Fruit fly (Drosophila melanogaster) whole organism, embryonic: Measurements from ENCODE around the gene CG9328.

ENCODE experiments used
- ATbp ChIP-seq: fragments of 200-800 bp; sonication (Bioruptor generic); optimal IDR thresholded peaks from 2 replicates; lab custom pipeline; 2017; ENCODE audit warnings: missing biosample characterization, mild to moderate bottlenecking, missing genetic modification characterization, missing genetic modification reagents
- Blimp-1 ChIP-seq: fragments of 200-800 bp; sonication (Bioruptor generic); optimal IDR thresholded peaks from 3 replicates; lab custom pipeline; 2018; ENCODE audit warnings: missing biosample characterization, missing genetic modification characterization, mild to moderate bottlenecking, moderate library complexity, missing genetic modification reagents
- CG10462 ChIP-seq: fragments of 200-800 bp; sonication (Bioruptor generic); optimal IDR thresholded peaks from 2 replicates; lab custom pipeline; 2016; ENCODE audit warnings: missing biosample characterization, missing genetic modification characterization
- CG11696 ChIP-seq: fragments of 200-800 bp; sonication (Bioruptor generic); IDR thresholded peaks from 2 replicates; pipeline ENCODE4 v1.3.6; 2022; ENCODE audit warnings: missing biosample characterization, missing genetic modification characterization
- CG13287 ChIP-seq: fragments of 200-800 bp; sonication (Bioruptor generic); IDR thresholded peaks from 2 replicates; pipeline ENCODE4 v1.3.6; 2022; ENCODE audit warnings: missing biosample characterization, missing genetic modification characterization; ENCODE audit not compliant: partially characterized antibody
- CG14860 ChIP-seq: fragments of 200-800 bp; sonication (Bioruptor generic); IDR thresholded peaks from 3 replicates; pipeline ENCODE4 v1.3.6; 2022; ENCODE audit warnings: missing biosample characterization, missing genetic modification characterization; ENCODE audit not compliant: partially characterized antibody
- CG18619 ChIP-seq: fragments of 200-800 bp; sonication (Bioruptor generic); optimal IDR thresholded peaks from 3 replicates; lab custom pipeline; 2017; ENCODE audit warnings: missing biosample characterization, mild to moderate bottlenecking, missing genetic modification characterization
- CG30020 ChIP-seq: fragments of 200-800 bp; optimal IDR thresholded peaks from 2 replicates; lab custom pipeline; 2019; ENCODE audit warnings: missing biosample characterization, mild to moderate bottlenecking, missing genetic modification characterization, moderate library complexity
- CG32772 ChIP-seq: fragments of 200-800 bp; sonication (Bioruptor generic); IDR thresholded peaks from 2 replicates; pipeline ENCODE4 v1.3.6; 2022; ENCODE audit warnings: missing biosample characterization, missing genetic modification characterization
- CG5953 ChIP-seq: fragments of 200-800 bp; sonication (Bioruptor generic); IDR thresholded peaks from 2 replicates; pipeline ENCODE4 v1.3.6; 2022; ENCODE audit warnings: missing biosample characterization, missing genetic modification characterization
- CG7928 ChIP-seq: fragments of 200-800 bp; sonication (Bioruptor generic); optimal IDR thresholded peaks from 2 replicates; lab custom pipeline; 2017; ENCODE audit warnings: missing biosample characterization, mild to moderate bottlenecking, missing genetic modification characterization
- CG8478 ChIP-seq: fragments of >200 bp; optimal IDR thresholded peaks from 2 replicates; lab custom pipeline; 2018
- CG9876 ChIP-seq: fragments of 200-800 bp; sonication (Bioruptor generic); optimal IDR thresholded peaks from 2 replicates; lab custom pipeline; 2016; ENCODE audit warnings: missing biosample characterization, missing genetic modification characterization
- CG9932 ChIP-seq: fragments of 200-800 bp; sonication (Bioruptor generic); IDR thresholded peaks from 2 replicates; pipeline ENCODE4 v1.3.6; 2022; ENCODE audit warnings: missing biosample characterization, missing genetic modification characterization
- Dad ChIP-seq: fragments of 200-800 bp; sonication (Bioruptor generic); optimal IDR thresholded peaks from 3 replicates; lab custom pipeline; 2016; ENCODE audit warnings: missing biosample characterization, missing genetic modification characterization
- Dref ChIP-seq: fragments of 200-800 bp; sonication (Bioruptor generic); IDR thresholded peaks from 2 replicates; pipeline ENCODE4 v1.3.6; 2022; ENCODE audit warnings: missing biosample characterization, missing genetic modification characterization
- Eip74EF ChIP-seq, 2 experiments: fragments of 200-800 bp in 1 of 2; fragments of >200 bp in 1 of 2; sonication (Bioruptor generic) in 1 of 2; optimal IDR thresholded peaks; 2 replicates each; lab custom pipeline; 2017 to 2019; ENCODE audit warnings: missing biosample characterization in 2 of 2, missing genetic modification characterization in 2 of 2, mild to moderate bottlenecking in 1 of 2, moderate library complexity in 1 of 2
- H2.0 ChIP-seq: fragments of 200-800 bp; sonication (Bioruptor generic); IDR thresholded peaks from 2 replicates; pipeline ENCODE4 v1.3.6; 2022; ENCODE audit warnings: missing biosample characterization, missing genetic modification characterization
- Hey ChIP-seq: fragments of 200-800 bp; sonication (Bioruptor generic); optimal IDR thresholded peaks from 3 replicates; lab custom pipeline; 2018; ENCODE audit warnings: missing biosample characterization, mild to moderate bottlenecking, missing genetic modification characterization
- HmgZ ChIP-seq: fragments of 200-800 bp; sonication (Bioruptor generic); optimal IDR thresholded peaks from 2 replicates; lab custom pipeline; 2018; ENCODE audit warnings: missing biosample characterization, mild to moderate bottlenecking, missing genetic modification characterization
- Lhr ChIP-seq: fragments of 200-800 bp; sonication (Bioruptor generic); optimal IDR thresholded peaks from 3 replicates; lab custom pipeline; 2017; ENCODE audit warnings: mild to moderate bottlenecking, missing biosample characterization, missing genetic modification reagents, missing genetic modification characterization
- MTF-1 ChIP-seq: fragments of 200-800 bp; sonication (Bioruptor generic); optimal IDR thresholded peaks from 2 replicates; lab custom pipeline; 2018; ENCODE audit warnings: missing biosample characterization, mild to moderate bottlenecking, missing genetic modification characterization, borderline replicate concordance
- Pdp1 ChIP-seq, 2 experiments: fragments of 200-800 bp; sonication (Bioruptor generic); optimal IDR thresholded peaks; 3 replicates each; lab custom pipeline; 2016; ENCODE audit warnings: missing biosample characterization in 2 of 2, missing genetic modification characterization in 2 of 2, mild to moderate bottlenecking in 1 of 2, moderate library complexity in 1 of 2
- Ptx1 ChIP-seq: fragments of 200-800 bp; sonication (Bioruptor generic); IDR thresholded peaks from 2 replicates; pipeline ENCODE4 v1.3.6; 2022; ENCODE audit warnings: missing biosample characterization, missing genetic modification characterization
- Rfx ChIP-seq: fragments of 200-800 bp; sonication (Bioruptor generic); IDR thresholded peaks from 2 replicates; pipeline ENCODE4 v1.3.6; 2022; ENCODE audit warnings: missing biosample characterization, missing genetic modification characterization
- bbx ChIP-seq: fragments of 200-800 bp; sonication (Bioruptor generic); IDR thresholded peaks from 2 replicates; pipeline ENCODE4 v1.3.6; 2022; ENCODE audit warnings: missing biosample characterization, missing genetic modification characterization; ENCODE audit not compliant: partially characterized antibody
- bcd ChIP-seq: fragments of 200-800 bp; sonication (Bioruptor generic); optimal IDR thresholded peaks from 2 replicates; lab custom pipeline; 2017; ENCODE audit warnings: missing biosample characterization, mild to moderate bottlenecking, missing genetic modification characterization
- bowl ChIP-seq: fragments of 200-800 bp; sonication (Bioruptor generic); IDR thresholded peaks from 2 replicates; pipeline ENCODE4 v1.3.6; 2022; ENCODE audit warnings: missing biosample characterization, missing genetic modification characterization
- crc ChIP-seq: fragments of 200-800 bp; sonication (Bioruptor generic); optimal IDR thresholded peaks from 2 replicates; lab custom pipeline; 2016; ENCODE audit warnings: missing biosample characterization, missing genetic modification characterization
- crol ChIP-seq: fragments of 200-800 bp; sonication (Bioruptor generic); IDR thresholded peaks from 2 replicates; pipeline ENCODE4 v1.3.6; 2022; ENCODE audit warnings: missing biosample characterization, missing genetic modification characterization
- disco-r ChIP-seq: fragments of 200-800 bp; sonication (Bioruptor generic); optimal IDR thresholded peaks from 2 replicates; lab custom pipeline; 2016; ENCODE audit warnings: missing biosample characterization, missing genetic modification characterization
- ems ChIP-seq: fragments of 200-800 bp; sonication (Bioruptor generic); optimal IDR thresholded peaks from 3 replicates; lab custom pipeline; 2016; ENCODE audit warnings: missing biosample characterization, missing genetic modification characterization
- en ChIP-seq: fragments of 200-800 bp; sonication (Bioruptor generic); optimal IDR thresholded peaks from 2 replicates; lab custom pipeline; 2016; ENCODE audit warnings: missing biosample characterization, missing genetic modification characterization
- esg ChIP-seq: fragments of 200-800 bp; sonication (Bioruptor generic); conservative IDR thresholded peaks from 2 replicates; pipeline ENCODE4 v1.3.6; 2022; ENCODE audit warnings: missing biosample characterization, missing genetic modification characterization
- fd96Cb ChIP-seq: fragments of 200-800 bp; sonication (Bioruptor generic); optimal IDR thresholded peaks from 2 replicates; lab custom pipeline; 2018; ENCODE audit warnings: missing biosample characterization, mild to moderate bottlenecking, missing genetic modification characterization, moderate library complexity
- fu2 ChIP-seq: fragments of 200-800 bp; sonication (Bioruptor generic); optimal IDR thresholded peaks from 2 replicates; lab custom pipeline; 2016; ENCODE audit warnings: missing biosample characterization, missing genetic modification characterization
- gcm ChIP-seq: fragments of 200-800 bp; sonication (Bioruptor generic); optimal IDR thresholded peaks from 2 replicates; lab custom pipeline; 2019; ENCODE audit warnings: missing biosample characterization, mild to moderate bottlenecking, missing genetic modification characterization, moderate library complexity
- gfzf ChIP-seq: fragments of 200-800 bp; sonication (Bioruptor generic); optimal IDR thresholded peaks from 2 replicates; lab custom pipeline; 2016; ENCODE audit warnings: missing biosample characterization, mild to moderate bottlenecking, missing genetic modification characterization, moderate library complexity
- h ChIP-seq: fragments of >200 bp; optimal IDR thresholded peaks from 2 replicates; lab custom pipeline; 2017
- hb ChIP-seq: fragments of 200-800 bp; sonication (Bioruptor generic); IDR thresholded peaks from 3 replicates; pipeline ENCODE4 v1.3.6; 2022; ENCODE audit warnings: missing biosample characterization, missing genetic modification characterization; ENCODE audit not compliant: partially characterized antibody
- kah ChIP-seq: fragments of 200-800 bp; sonication (Bioruptor generic); optimal IDR thresholded peaks from 2 replicates; lab custom pipeline; 2018; ENCODE audit warnings: missing biosample characterization, mild to moderate bottlenecking, missing genetic modification characterization
- kay ChIP-seq: fragments of 200-800 bp; sonication (Bioruptor generic); optimal IDR thresholded peaks from 2 replicates; lab custom pipeline; 2016; ENCODE audit warnings: missing biosample characterization, missing genetic modification characterization
- ken ChIP-seq: fragments of 200-800 bp; sonication (Bioruptor generic); IDR thresholded peaks from 3 replicates; pipeline ENCODE4 v1.3.6; 2022; ENCODE audit warnings: missing biosample characterization, missing genetic modification characterization
- kni ChIP-seq: fragments of 200-800 bp; sonication (Bioruptor generic); optimal IDR thresholded peaks from 3 replicates; lab custom pipeline; 2017; ENCODE audit warnings: mild to moderate bottlenecking, missing biosample characterization, missing genetic modification reagents, missing genetic modification characterization
- knrl ChIP-seq: fragments of 200-800 bp; sonication (Bioruptor generic); IDR thresholded peaks from 3 replicates; pipeline ENCODE4 v1.3.6; 2022; ENCODE audit warnings: missing biosample characterization, missing genetic modification characterization; ENCODE audit not compliant: partially characterized antibody
- nau ChIP-seq: fragments of 200-800 bp; sonication (Bioruptor generic); optimal IDR thresholded peaks from 3 replicates; lab custom pipeline; 2017; ENCODE audit warnings: missing biosample characterization, mild to moderate bottlenecking, missing genetic modification characterization, missing genetic modification reagents
- run ChIP-seq: fragments of 200-800 bp; sonication (Bioruptor generic); optimal IDR thresholded peaks from 3 replicates; lab custom pipeline; 2018; ENCODE audit warnings: missing biosample characterization, mild to moderate bottlenecking, missing genetic modification characterization
- tna ChIP-seq: fragments of 200-800 bp; sonication (Bioruptor generic); IDR thresholded peaks from 2 replicates; pipeline ENCODE4 v1.3.6; 2022; ENCODE audit warnings: missing biosample characterization, missing genetic modification characterization; ENCODE audit not compliant: partially characterized antibody
- wdn ChIP-seq: fragments of 200-800 bp; sonication (Bioruptor generic); IDR thresholded peaks from 2 replicates; pipeline ENCODE4 v1.3.6; 2022; ENCODE audit warnings: missing biosample characterization, missing genetic modification characterization
- zfh2 ChIP-seq: fragments of 200-800 bp; sonication (Bioruptor generic); optimal IDR thresholded peaks from 2 replicates; lab custom pipeline; 2016; ENCODE audit warnings: missing biosample characterization, missing genetic modification characterization

The CG9328 gene

DNA sequence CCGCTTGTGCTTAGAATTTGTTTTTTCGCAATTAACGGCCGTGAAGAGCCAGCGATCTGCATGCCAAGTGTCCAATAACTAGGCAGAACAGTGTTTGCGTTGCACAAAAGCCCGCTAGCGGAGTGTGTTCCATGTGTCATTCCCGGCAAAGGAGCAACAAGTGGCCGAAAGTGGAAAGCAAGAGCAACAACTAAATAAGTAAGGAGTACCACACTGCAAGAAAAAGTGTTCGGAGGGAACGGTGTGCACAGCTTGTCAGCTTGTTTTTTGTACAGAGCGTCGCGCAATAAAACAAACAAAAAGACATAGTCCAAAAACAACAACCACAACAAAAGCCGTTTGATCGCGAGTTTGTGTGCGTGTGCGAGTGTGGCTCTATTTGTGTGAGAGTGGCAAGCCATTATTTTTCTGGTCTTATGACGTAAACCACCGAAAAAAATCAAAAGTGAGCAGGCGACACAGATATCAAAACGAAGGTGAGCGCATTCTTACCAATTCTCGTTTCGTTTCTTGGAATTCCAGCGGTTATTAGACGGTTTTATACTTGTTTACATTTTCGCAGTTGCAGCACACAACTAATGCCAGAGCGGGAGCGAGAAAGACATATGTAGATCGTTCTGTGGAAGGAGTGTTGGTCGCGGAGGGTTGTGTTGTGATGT, 39.2 kb upstream of the CG9328 start (continued):
- TF ChIP-seq kah (peak; percentile 99), nau (GFP tag; lab: Kevin White, UChicago) (no peak), CG10462 (no peak), CG18619 (GFP tag; lab: Kevin White, UChicago) (no peak), knrl (GFP tag; lab: Robert Waterston, UW) (no peak), Rfx (peak; percentile 36), Ptx1 (GFP tag; lab: Robert Waterston, UW) (0 out of 2 replicates have a peak, but pooled peaks have one; percentile 11), disco-r (GFP tag; lab: Kevin White, UChicago) (no peak), Dref (GFP tag; lab: Robert Waterston, UW) (no peak), CG14860 (GFP tag; lab: Robert Waterston, UW) (no peak), HmgZ (tag; lab: Kevin White, UChicago) (no peak), Lhr (no peak), H2.0 (GFP tag; lab: Robert Waterston, UW) (no peak), Pdp1 (GFP tag; optimal IDR thresholded peaks at IDR 0.05; lab: Kevin White, UChicago) (peak in 1 of 2 experiments; percentile 84), h (lab: Kevin White, UChicago) (no peak), CG9932 (GFP tag; lab: Robert Waterston, UW) (no peak; the same call in 1 of the 2 replicates), CG7928 (GFP tag; lab: Kevin White, UChicago) (no peak), CG32772 (GFP tag; lab: Robert Waterston, UW) (no peak), zfh2 (no peak), bbx (GFP tag; lab: Robert Waterston, UW) (peak; percentile 30; the same call in 1 of the 2 replicates), Eip74EF (GFP tag; optimal IDR thresholded peaks at IDR 0.05; lab: Kevin White, UChicago) (no peak), CG13287 (GFP tag; lab: Robert Waterston, UW) (no peak), ems (no peak), Dad (GFP tag; lab: Kevin White, UChicago) (peak; percentile 25), fu2 (no peak), run (tag; lab: Kevin White, UChicago) (no peak), hb (no peak), CG11696 (GFP tag; lab: Robert Waterston, UW) (no peak), ATbp (GFP tag; lab: Kevin White, UChicago) (peak; percentile 11), gcm (GFP tag; lab: Kevin White, UChicago) (no peak), CG8478 (no peak), ken (GFP tag; lab: Robert Waterston, UW) (no peak), CG5953 (GFP tag; lab: Robert Waterston, UW) (no peak), fd96Cb (no peak), Blimp-1 (GFP tag; lab: Kevin White, UChicago) (peak; percentile 71), CG30020 (no peak), kni (peak; percentile 45), bcd (no peak), CG9876 (GFP tag; lab: Kevin White, UChicago) (no peak), crol (no peak), crc (GFP tag; lab: Kevin White, UChicago) (no peak), gfzf (GFP tag; lab: Kevin White, UChicago) (peak; percentile 26), kay (GFP tag; lab: Kevin White, UChicago) (no peak), en (no peak), bowl (GFP tag; lab: Robert Waterston, UW) (no peak), MTF-1 (no peak), wdn (no peak), esg (no peak), Hey (tag; lab: Kevin White, UChicago) (no peak), tna (no peak)
